Worm (Caenorhabditis elegans) whole organism, L4/young adult: Measurements from ENCODE around the gene dod-20.

ENCODE experiments used
- W03F9.2 ChIP-seq: fragments of 150-350 bp; optimal IDR thresholded peaks from 2 replicates; lab custom pipeline; 2014; ENCODE audit warnings: missing biosample characterization, missing genetic modification characterization
- dao-5 ChIP-seq: sonication (generic microtip); optimal IDR thresholded peaks from 2 replicates; lab custom pipeline; 2016; ENCODE audit warnings: missing genotype, missing genetic modification characterization, moderate library complexity, missing compliant biosample characterization
- him-1 ChIP-seq: sonication (generic microtip); optimal IDR thresholded peaks from 2 replicates; lab custom pipeline; 2016; ENCODE audit warnings: missing genotype, missing genetic modification reagents, missing genetic modification characterization, missing compliant biosample characterization

DNA sequence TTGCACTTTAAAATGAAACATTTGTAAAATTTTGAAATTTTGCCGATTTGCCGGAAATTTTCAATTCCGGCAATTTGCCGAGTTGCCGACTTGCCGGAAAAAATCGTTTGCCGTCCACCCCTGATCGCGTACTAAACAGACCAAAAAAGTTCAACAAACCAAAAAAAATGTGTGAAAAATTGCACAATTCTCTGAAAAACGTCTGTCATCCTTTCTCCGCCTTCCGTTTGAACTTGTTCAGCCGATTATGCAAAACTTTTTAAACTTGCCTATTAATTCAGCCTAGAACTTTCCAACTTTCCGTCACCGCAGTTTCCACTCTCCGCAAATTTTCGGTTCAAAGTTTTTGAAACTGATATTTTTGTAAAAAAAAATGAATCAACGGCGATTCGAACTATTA lies 1.9 kb downstream of the dod-20 start, which contains the start of gene B0554.5:
- no peak for TF ChIP-seq dao-5 (tag; lab: Kevin White, UChicago)
- no peak for TF ChIP-seq him-1 (tag; lab: Kevin White, UChicago)
- no peak for TF ChIP-seq W03F9.2 (tag; lab: Kevin White, UChicago)
